Fruit fly (Drosophila melanogaster): ENCODE results near the gene CG11134.

Gene CG11134

DNA sequence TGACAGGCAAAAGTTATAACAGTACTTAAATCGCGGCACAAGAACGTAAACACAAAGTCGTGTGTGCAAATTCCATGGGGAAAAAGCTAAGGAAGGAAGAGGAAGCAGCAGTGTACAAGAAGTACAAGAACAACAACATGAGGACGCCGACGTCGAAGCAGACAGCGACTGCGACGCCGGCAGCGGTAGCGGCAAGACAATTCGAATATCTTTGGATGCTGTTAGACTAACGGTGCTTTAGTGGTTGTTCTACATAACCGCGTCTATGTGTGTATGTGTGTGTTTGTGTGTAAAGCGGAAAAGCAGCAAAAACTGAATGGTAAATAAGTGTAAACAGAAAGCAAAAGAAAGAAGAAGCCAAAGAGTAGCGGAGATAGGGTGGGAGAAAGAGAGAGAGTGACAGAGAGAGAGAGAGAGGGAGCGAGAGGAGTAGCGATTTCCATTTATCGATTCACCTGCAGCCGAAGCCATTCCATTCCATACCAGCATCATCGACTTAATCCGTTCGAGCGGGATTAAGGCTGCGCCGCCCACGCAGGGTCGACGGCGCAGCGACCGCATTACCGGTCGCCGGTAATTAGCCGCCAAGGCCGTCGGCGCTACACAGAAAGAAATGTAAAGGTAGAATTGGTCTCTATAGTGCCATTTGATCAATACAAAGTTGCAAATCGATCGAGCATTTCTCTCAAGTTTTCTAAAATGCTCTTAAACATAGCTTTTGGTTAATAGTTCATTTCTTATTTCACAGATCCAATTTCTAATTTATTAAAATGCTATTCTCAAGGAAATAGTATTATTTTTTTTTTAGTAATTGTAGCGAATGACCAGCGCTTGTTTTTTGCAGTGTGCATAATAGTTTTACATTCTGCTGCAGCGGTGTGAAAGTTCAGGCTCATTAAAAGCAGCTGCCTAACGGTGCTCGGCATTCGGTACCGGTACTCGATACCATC, 46.5 kb downstream of the CG11134 start (continued):
- TF ChIP-seq ara (GFP tag; IDR thresholded peaks at IDR 0.05), result peak; percentile 14; the same call in 1 of the 2 replicates
- no peak for TF ChIP-seq exex (tag; optimal IDR thresholded peaks at IDR 0.05)
- TF ChIP-seq Dfd (GFP tag; optimal IDR thresholded peaks at IDR 0.05), result no peak
- 0 out of 2 replicates have a peak, but pooled peaks have one; percentile 19 for TF ChIP-seq danr (GFP tag; IDR thresholded peaks at IDR 0.05)
- TF ChIP-seq CG3407 (GFP tag; optimal IDR thresholded peaks at IDR 0.05), result no peak
- no peak for TF ChIP-seq ase (GFP tag; IDR thresholded peaks at IDR 0.05)
- no peak for TF ChIP-seq ash1 (GFP tag; optimal IDR thresholded peaks at IDR 0.05)
- TF ChIP-seq Mrtf (GFP tag; IDR thresholded peaks at IDR 0.05), result no peak

- TF ChIP-seq CG13894 (tag; optimal IDR thresholded peaks at IDR 0.05) (no peak), crol (GFP tag; IDR thresholded peaks at IDR 0.05) (no peak), CG31388 (GFP tag; optimal IDR thresholded peaks at IDR 0.05) (no peak), CG11695 (GFP tag; IDR thresholded peaks at IDR 0.05) (no peak), CG43689 (GFP tag; IDR thresholded peaks at IDR 0.05) (no peak), zfh1 (GFP tag; IDR thresholded peaks at IDR 0.05) (no peak), unc-4 (GFP tag; IDR thresholded peaks at IDR 0.05; ENCODE audit: partially characterized antibody) (no peak), CG3995 (GFP tag; optimal IDR thresholded peaks at IDR 0.05) (no peak), CG17612 (GFP tag; IDR thresholded peaks at IDR 0.05) (no peak), Nf-YA (GFP tag; IDR thresholded peaks at IDR 0.05) (no peak), lbe (GFP tag; optimal IDR thresholded peaks at IDR 0.05) (no peak), CG7271 (tag; optimal IDR thresholded peaks at IDR 0.05) (no peak), Mad (GFP tag; optimal IDR thresholded peaks at IDR 0.05) (no peak), fd102C (GFP tag; optimal IDR thresholded peaks at IDR 0.05) (no peak), Rx (GFP tag; IDR thresholded peaks at IDR 0.05) (no peak), CG10274 (GFP tag; optimal IDR thresholded peaks at IDR 0.05) (no peak), H2.0 (GFP tag; IDR thresholded peaks at IDR 0.05) (no peak), CG4854 (GFP tag; optimal IDR thresholded peaks at IDR 0.05) (no peak), trem (tag; optimal IDR thresholded peaks at IDR 0.05) (no peak), CG4617 (GFP tag; optimal IDR thresholded peaks at IDR 0.05; ENCODE audit: borderline replicate concordance) (no peak)
Measured at dm6 chrX:13786037-13786667, 48.4 kb downstream of the CG11134 start.

DNA sequence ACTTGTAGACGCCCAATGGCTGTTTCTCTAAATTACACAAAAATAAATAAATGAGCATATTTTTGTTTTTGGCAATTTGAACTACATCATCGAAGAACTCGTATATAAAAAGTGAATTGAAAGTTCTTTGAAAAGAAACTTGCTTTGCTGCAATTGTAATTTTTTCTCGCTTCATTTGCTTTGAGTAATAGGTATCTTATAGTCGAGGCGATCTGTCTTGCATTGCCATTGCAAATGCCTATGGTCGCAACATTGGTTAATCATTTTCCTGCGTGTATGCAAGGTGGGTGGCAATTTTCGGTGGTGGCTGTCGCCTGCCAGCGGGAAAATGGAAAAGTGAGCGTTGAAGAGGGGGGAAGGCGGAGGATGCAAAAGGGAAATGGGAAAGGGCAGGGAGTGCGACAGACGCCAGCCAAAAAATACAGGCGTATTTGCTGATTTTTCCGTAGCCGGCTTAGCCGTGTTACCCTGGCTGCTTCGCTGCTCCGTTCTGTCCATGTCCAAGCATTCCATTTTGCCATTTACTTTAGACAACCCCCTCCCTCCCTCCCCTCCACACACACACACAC, 49.6 kb downstream of the CG11134 start:
- TF ChIP-seq gce (GFP tag; IDR thresholded peaks at IDR 0.05), result no peak
- TF ChIP-seq slou (GFP tag; optimal IDR thresholded peaks at IDR 0.05), result no peak
- TF ChIP-seq CG11504 (tag; optimal IDR thresholded peaks at IDR 0.05), result peak; percentile 36
- TF ChIP-seq kni (GFP tag; optimal IDR thresholded peaks at IDR 0.05), result peak; percentile 16
- 0 out of 2 replicates have a peak, but pooled peaks have one; percentile 4 for TF ChIP-seq onecut (GFP tag; IDR thresholded peaks at IDR 0.05)
- peak; percentile 11 for TF ChIP-seq grau (tag; optimal IDR thresholded peaks at IDR 0.05)
- TF ChIP-seq CG16813 (GFP tag; IDR thresholded peaks at IDR 0.05; ENCODE audit: partially characterized antibody), result 0 out of 3 replicates have a peak, but pooled peaks have one; percentile 42
- TF ChIP-seq CG12236 (GFP tag; optimal IDR thresholded peaks at IDR 0.05), result no peak
- TF ChIP-seq CG7839 (tag; optimal IDR thresholded peaks at IDR 0.05), result peak; percentile 20
- peak; percentile 52 for TF ChIP-seq D19B (GFP tag; optimal IDR thresholded peaks at IDR 0.05)
- TF ChIP-seq gem (tag; optimal IDR thresholded peaks at IDR 0.05), result peak; percentile 32
- TF ChIP-seq Hsf (GFP tag; optimal IDR thresholded peaks at IDR 0.05), result no peak
- no peak for TF ChIP-seq Side (GFP tag; optimal IDR thresholded peaks at IDR 0.05)
- TF ChIP-seq Dbx (GFP tag; IDR thresholded peaks at IDR 0.05), result no peak
- no peak for TF ChIP-seq yki (optimal IDR thresholded peaks at IDR 0.05)
- no peak for TF ChIP-seq eyg (GFP tag; optimal IDR thresholded peaks at IDR 0.05)
- TF ChIP-seq Mrtf (GFP tag; IDR thresholded peaks at IDR 0.05), result no peak
- TF ChIP-seq nerfin-1 (tag; optimal IDR thresholded peaks at IDR 0.05), result peak; percentile 88
- peak; percentile 22; the same call in 1 of the 2 replicates for TF ChIP-seq CG31441 (GFP tag; IDR thresholded peaks at IDR 0.05)
- no peak for TF ChIP-seq Dref (GFP tag; IDR thresholded peaks at IDR 0.05)

All from whole organism, embryonic.